Fruit fly (Drosophila melanogaster): ENCODE data around the gene CG9451.

DNA sequence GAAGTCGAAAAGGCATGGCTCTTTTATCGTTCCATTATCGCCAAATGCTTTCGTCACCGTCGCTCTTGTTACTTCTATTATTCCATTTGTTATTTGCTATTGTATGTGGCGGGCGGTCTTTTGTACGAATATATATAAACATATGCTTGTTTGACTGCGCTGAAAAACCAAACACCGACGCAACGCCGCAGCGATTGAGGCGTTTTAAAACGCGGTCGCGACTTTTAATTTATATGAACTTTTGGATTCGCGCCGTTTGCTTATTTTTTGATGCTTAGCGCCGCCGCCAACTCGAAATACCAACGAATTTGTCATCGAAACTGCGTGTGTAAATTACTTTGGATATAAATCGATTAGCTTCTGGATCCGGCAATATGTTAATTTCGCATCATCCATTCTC is 3.5 kb downstream of the CG9451 start:
- TF ChIP-seq ken (GFP tag; IDR thresholded peaks at IDR 0.05) (no peak), D19B (GFP tag; optimal IDR thresholded peaks at IDR 0.05) (no peak), chm (GFP tag; IDR thresholded peaks at IDR 0.05) (no peak), CG7987 (GFP tag; optimal IDR thresholded peaks at IDR 0.05) (no peak), pzg (GFP tag; optimal IDR thresholded peaks at IDR 0.05) (no peak), usp (GFP tag; optimal IDR thresholded peaks at IDR 0.05) (no peak), trem (tag; optimal IDR thresholded peaks at IDR 0.05) (no peak), CG12299 (tag; optimal IDR thresholded peaks at IDR 0.05) (no peak)
